Fruit fly (Drosophila melanogaster) whole organism, adult: ENCODE data around the gene Takl2.

Source experiments
- CG11617 ChIP-seq: fragments of 200-800 bp; sonication (Bioruptor generic); optimal IDR thresholded peaks from 2 replicates; lab custom pipeline; 2017; ENCODE audit warnings: mild to moderate bottlenecking, missing biosample characterization, missing genetic modification reagents, missing genetic modification characterization
- CG12768 ChIP-seq: fragments of 200-800 bp; sonication (Bioruptor generic); optimal IDR thresholded peaks from 2 replicates; lab custom pipeline; 2017; ENCODE audit warnings: missing biosample characterization, missing genetic modification characterization, mild to moderate bottlenecking, moderate library complexity, missing genetic modification reagents
- CG14711 ChIP-seq: fragments of 200-800 bp; sonication (Bioruptor generic); optimal IDR thresholded peaks from 2 replicates; lab custom pipeline; 2018; ENCODE audit warnings: missing biosample characterization, mild to moderate bottlenecking, missing genetic modification characterization, moderate library complexity
- CG1620 ChIP-seq: fragments of 200-800 bp; sonication (Bioruptor generic); optimal IDR thresholded peaks from 2 replicates; lab custom pipeline; 2016; ENCODE audit warnings: missing biosample characterization, missing genetic modification characterization
- CG33017 ChIP-seq: fragments of 200-800 bp; sonication (Bioruptor generic); optimal IDR thresholded peaks from 2 replicates; lab custom pipeline; 2018; ENCODE audit warnings: missing biosample characterization, mild to moderate bottlenecking, missing genetic modification characterization, moderate library complexity
- CG5204 ChIP-seq: fragments of 200-800 bp; sonication (Bioruptor generic); optimal IDR thresholded peaks from 2 replicates; lab custom pipeline; 2016; ENCODE audit warnings: missing biosample characterization, missing genetic modification characterization
- CG7045 ChIP-seq: fragments of 200-800 bp; sonication (Bioruptor generic); optimal IDR thresholded peaks from 2 replicates; lab custom pipeline; 2017; ENCODE audit warnings: missing biosample characterization, mild to moderate bottlenecking, missing genetic modification characterization
- CG7101 ChIP-seq: fragments of 200-800 bp; sonication (Bioruptor generic); optimal IDR thresholded peaks from 2 replicates; lab custom pipeline; 2018; ENCODE audit warnings: missing biosample characterization, mild to moderate bottlenecking, missing genetic modification characterization, moderate library complexity
- Clk ChIP-seq: fragments of 200-800 bp; sonication (Bioruptor generic); optimal IDR thresholded peaks from 2 replicates; lab custom pipeline; 2017; ENCODE audit warnings: missing biosample characterization, missing genetic modification characterization
- Crg-1 ChIP-seq: fragments of 200-800 bp; sonication (Bioruptor generic); optimal IDR thresholded peaks from 2 replicates; lab custom pipeline; 2016; ENCODE audit warnings: missing biosample characterization, missing genetic modification characterization
- Hr96 ChIP-seq: fragments of 200-800 bp; sonication (Bioruptor generic); optimal IDR thresholded peaks from 2 replicates; lab custom pipeline; 2016; ENCODE audit warnings: missing biosample characterization, missing genetic modification characterization
- Mnt ChIP-seq: fragments of 200-800 bp; sonication (Bioruptor generic); optimal IDR thresholded peaks from 2 replicates; lab custom pipeline; 2016; ENCODE audit warnings: missing biosample characterization, mild to moderate bottlenecking, missing genetic modification characterization
- bab1 ChIP-seq: fragments of 200-800 bp; sonication (Bioruptor generic); optimal IDR thresholded peaks from 3 replicates; lab custom pipeline; 2019; ENCODE audit warnings: missing biosample characterization, mild to moderate bottlenecking, missing genetic modification characterization, moderate library complexity
- cic ChIP-seq: fragments of 200-800 bp; sonication (Bioruptor generic); optimal IDR thresholded peaks from 2 replicates; lab custom pipeline; 2017; ENCODE audit warnings: missing biosample characterization, mild to moderate bottlenecking, missing genetic modification characterization, moderate library complexity
- cnc ChIP-seq, 2 experiments: fragments of >200 bp; optimal IDR thresholded peaks; 2 replicates each; lab custom pipeline; 2017
- kay ChIP-seq: fragments of 200-800 bp; sonication (Bioruptor generic); peaks from one replicate; lab custom pipeline; 2016; ENCODE audit warnings: missing biosample characterization, missing genetic modification characterization, borderline replicate concordance
- ovo ChIP-seq: fragments of 200-800 bp; sonication (Bioruptor generic); optimal IDR thresholded peaks from 2 replicates; lab custom pipeline; 2016; ENCODE audit warnings: missing biosample characterization, missing genetic modification characterization
- pad ChIP-seq: fragments of 200-800 bp; sonication (Bioruptor generic); optimal IDR thresholded peaks from 3 replicates; lab custom pipeline; 2017; ENCODE audit warnings: missing biosample characterization, missing genetic modification characterization, mild to moderate bottlenecking, moderate library complexity, missing genetic modification reagents
- tj ChIP-seq: fragments of 200-800 bp; sonication (Bioruptor generic); optimal IDR thresholded peaks from 3 replicates; lab custom pipeline; 2017; ENCODE audit warnings: missing biosample characterization, mild to moderate bottlenecking, missing genetic modification characterization, moderate library complexity
- toe ChIP-seq: fragments of 200-800 bp; sonication (Bioruptor generic); optimal IDR thresholded peaks from 2 replicates; lab custom pipeline; 2016; ENCODE audit warnings: missing biosample characterization, missing genetic modification characterization

Takl2 gene

dm6 chr3R:22727857-22728256 is 5.8 kb downstream of the Takl2 start:
- TF ChIP-seq Hr96 (no peak), CG5204 (GFP tag; lab: Kevin White, UChicago) (no peak)

dm6 chr3R:22727456-22727833 is 6.2 kb downstream of the Takl2 start:
- TF ChIP-seq cnc (optimal IDR thresholded peaks at IDR 0.05; lab: Kevin White, UChicago) (no peak), ovo (GFP tag; lab: Kevin White, UChicago) (peak; percentile 86), tj (GFP tag; lab: Kevin White, UChicago) (peak; percentile 4), cic (GFP tag; lab: Kevin White, UChicago) (peak; percentile 8), CG33017 (tag; lab: Kevin White, UChicago) (no peak), CG11617 (GFP tag; lab: Kevin White, UChicago) (no peak), CG1620 (GFP tag; lab: Kevin White, UChicago) (no peak), CG14711 (tag; lab: Kevin White, UChicago) (no peak), toe (GFP tag; lab: Kevin White, UChicago) (no peak), pad (GFP tag; lab: Kevin White, UChicago) (peak; percentile 88), Clk (GFP tag; lab: Kevin White, UChicago) (no peak)

dm6 chr3R:22726771-22727455 is 6.7 kb downstream of the Takl2 start, which contains the start of gene CG45049:
CG45049 (plus strand) TSS chr3R:22726967.
- TF ChIP-seq CG7045 (no peak), cic (GFP tag; lab: Kevin White, UChicago) (peak; percentile 78), tj (GFP tag; lab: Kevin White, UChicago) (peak; percentile 34), bab1 (GFP tag; lab: Kevin White, UChicago) (peak; percentile 23)

dm6 chr3R:22726031-22726770 is 7.5 kb downstream of the Takl2 start, which contains the start of gene RNF220:
RNF220 (minus strand) TSS chr3R:22726414.
- TF ChIP-seq CG7045: no peak
- peak; percentile 62 for TF ChIP-seq Mnt
- peak; percentile 39 for TF ChIP-seq CG1620 (GFP tag; lab: Kevin White, UChicago)

dm6 chr3R:22724149-22724973 is 9.3 kb downstream of the Takl2 start, which contains the start of gene Irp-1A:
Irp-1A (minus strand) TSS chr3R:22724587.
- TF ChIP-seq CG7045 (peak; percentile 70), Clk (GFP tag; lab: Kevin White, UChicago) (no peak), bab1 (GFP tag; lab: Kevin White, UChicago) (peak; percentile 73), CG1620 (GFP tag; lab: Kevin White, UChicago) (peak; percentile 17), pad (GFP tag; lab: Kevin White, UChicago) (peak; percentile 19), Hr96 (no peak), CG5204 (GFP tag; lab: Kevin White, UChicago) (no peak), CG7101 (peak; percentile 74), CG11617 (GFP tag; lab: Kevin White, UChicago) (peak; percentile 68), CG12768 (GFP tag; lab: Kevin White, UChicago) (no peak), toe (GFP tag; lab: Kevin White, UChicago) (peak; percentile 59), ovo (GFP tag; lab: Kevin White, UChicago) (no peak), cnc (optimal IDR thresholded peaks at IDR 0.05; lab: Kevin White, UChicago) (no peak), kay (GFP tag; lab: Kevin White, UChicago) (no peak), CG14711 (tag; lab: Kevin White, UChicago) (peak; percentile 76), Mnt (peak; percentile 59), CG33017 (tag; lab: Kevin White, UChicago) (peak; percentile 77), cic (GFP tag; lab: Kevin White, UChicago) (peak; percentile 10), Crg-1 (GFP tag; lab: Kevin White, UChicago) (peak; percentile 7), tj (GFP tag; lab: Kevin White, UChicago) (peak; percentile 39)

dm6 chr3R:22720808-22721306 is 12.8 kb downstream of the Takl2 start, which contains the start of gene wge:
wge (minus strand) TSS chr3R:22721150.
- TF ChIP-seq cic (GFP tag; lab: Kevin White, UChicago) (no peak), CG1620 (GFP tag; lab: Kevin White, UChicago) (peak; percentile 9), CG7045 (no peak), cnc (optimal IDR thresholded peaks at IDR 0.05; lab: Kevin White, UChicago) (no peak), CG7101 (peak; percentile 7), bab1 (GFP tag; lab: Kevin White, UChicago) (peak; percentile 43), Mnt (peak; percentile 15), ovo (GFP tag; lab: Kevin White, UChicago) (no peak), Clk (GFP tag; lab: Kevin White, UChicago) (no peak), Crg-1 (GFP tag; lab: Kevin White, UChicago) (no peak), CG5204 (GFP tag; lab: Kevin White, UChicago) (no peak), tj (GFP tag; lab: Kevin White, UChicago) (peak; percentile 17), Hr96 (peak; percentile 29), toe (GFP tag; lab: Kevin White, UChicago) (no peak), CG14711 (tag; lab: Kevin White, UChicago) (no peak), kay (GFP tag; lab: Kevin White, UChicago) (peak; percentile 99), CG11617 (GFP tag; lab: Kevin White, UChicago) (peak; percentile 27), CG33017 (tag; lab: Kevin White, UChicago) (no peak), CG12768 (GFP tag; lab: Kevin White, UChicago) (peak; percentile 68), pad (GFP tag; lab: Kevin White, UChicago) (no peak)
